Worm (Caenorhabditis elegans) whole organism, L3 larva: ENCODE results near the gene nhr-19.

Experiments used
- R02D3.7 ChIP-seq: fragments of 150-350 bp; optimal IDR thresholded peaks from 2 replicates; lab custom pipeline; 2014; ENCODE audit warnings: missing biosample characterization, missing genetic modification characterization
- ZK546.5 ChIP-seq: sonication (generic microtip); optimal IDR thresholded peaks from 2 replicates; lab custom pipeline; 2017; ENCODE audit warnings: missing biosample characterization, missing genetic modification characterization
- aly-2 ChIP-seq: fragments of 150-350 bp; optimal IDR thresholded peaks from 2 replicates; lab custom pipeline; 2014; ENCODE audit warnings: missing biosample characterization, missing genetic modification characterization
- ama-1 ChIP-seq: fragments of 150-350 bp; optimal IDR thresholded peaks from 2 replicates; lab custom pipeline; 2018
- ceh-82 ChIP-seq: fragments of 150-350 bp; optimal IDR thresholded peaks from 2 replicates; lab custom pipeline; 2014; ENCODE audit warnings: missing biosample characterization, missing genetic modification characterization
- ceh-9 ChIP-seq: sonication (generic microtip); optimal IDR thresholded peaks from 2 replicates; lab custom pipeline; 2018; ENCODE audit warnings: missing biosample characterization, missing genetic modification characterization
- egl-27 ChIP-seq: sonication (generic microtip); optimal IDR thresholded peaks from 4 replicates; lab custom pipeline; 2017; ENCODE audit warnings: missing biosample characterization, missing genetic modification reagents, missing genetic modification characterization
- egl-5 ChIP-seq: fragments of 150-350 bp; optimal IDR thresholded peaks from 2 replicates; lab custom pipeline; 2017; ENCODE audit warnings: missing biosample characterization, missing genetic modification reagents, missing genetic modification characterization, inconsistent platforms
- elt-1 ChIP-seq: fragments of 150-350 bp; optimal IDR thresholded peaks from 2 replicates; lab custom pipeline; 2014; ENCODE audit warnings: missing biosample characterization, missing genetic modification characterization
- elt-2 ChIP-seq: sonication (generic microtip); optimal IDR thresholded peaks from 2 replicates; lab custom pipeline; 2016; ENCODE audit warnings: missing genetic modification reagents, mild to moderate bottlenecking, missing genetic modification characterization, missing compliant biosample characterization
- eor-1 ChIP-seq, 2 experiments: fragments of 150-350 bp; optimal IDR thresholded peaks; 2 replicates each; lab custom pipeline; 2014 to 2018; ENCODE audit warnings: missing biosample characterization in 2 of 2, missing genetic modification characterization in 2 of 2
- fkh-10 ChIP-seq: sonication (generic microtip); optimal IDR thresholded peaks from 2 replicates; lab custom pipeline; 2017; ENCODE audit warnings: missing biosample characterization, missing genetic modification reagents, missing genetic modification characterization
- fos-1 ChIP-seq: fragments of 150-350 bp; optimal IDR thresholded peaks from 2 replicates; lab custom pipeline; 2014; ENCODE audit warnings: missing biosample characterization, missing genetic modification characterization
- hmg-11 ChIP-seq: sonication (generic microtip); optimal IDR thresholded peaks from 2 replicates; lab custom pipeline; 2016; ENCODE audit warnings: missing genetic modification characterization, missing compliant biosample characterization
- jun-1 ChIP-seq: fragments of 150-350 bp; optimal IDR thresholded peaks from 2 replicates; lab custom pipeline; 2014; ENCODE audit warnings: missing biosample characterization, missing genetic modification reagents, missing genetic modification characterization
- lin-15B ChIP-seq: fragments of 150-350 bp; optimal IDR thresholded peaks from 2 replicates; lab custom pipeline; 2014; ENCODE audit warnings: missing biosample characterization, missing genetic modification characterization
- lin-39 ChIP-seq: fragments of 150-350 bp; optimal IDR thresholded peaks from 2 replicates; lab custom pipeline; 2018; ENCODE audit warnings: missing biosample characterization, missing genetic modification reagents, missing genetic modification characterization
- lsy-12 ChIP-seq: sonication (generic microtip); optimal IDR thresholded peaks from 2 replicates; lab custom pipeline; 2016; ENCODE audit warnings: mild to moderate bottlenecking, missing genetic modification characterization, missing compliant biosample characterization
- mml-1 ChIP-seq: fragments of 150-350 bp; sonication (generic microtip); optimal IDR thresholded peaks from 3 replicates; lab custom pipeline; 2014; ENCODE audit warnings: missing biosample characterization, missing genetic modification characterization
- nhr-11 ChIP-seq: fragments of 150-350 bp; optimal IDR thresholded peaks from 2 replicates; lab custom pipeline; 2014; ENCODE audit warnings: missing biosample characterization, missing genetic modification characterization
- nhr-12 ChIP-seq: fragments of 150-350 bp; optimal IDR thresholded peaks from 2 replicates; lab custom pipeline; 2014; ENCODE audit warnings: missing biosample characterization, missing genetic modification characterization
- nhr-23 ChIP-seq: fragments of 150-350 bp; optimal IDR thresholded peaks from 2 replicates; lab custom pipeline; 2014; ENCODE audit warnings: missing biosample characterization, missing genetic modification reagents, missing genetic modification characterization
- nhr-237 ChIP-seq: fragments of 150-350 bp; optimal IDR thresholded peaks from 2 replicates; lab custom pipeline; 2014; ENCODE audit warnings: missing biosample characterization, missing genetic modification characterization
- nhr-28 ChIP-seq: fragments of 150-350 bp; optimal IDR thresholded peaks from 2 replicates; lab custom pipeline; 2014; ENCODE audit warnings: missing biosample characterization, missing genetic modification characterization
- nhr-43 ChIP-seq: sonication (generic microtip); optimal IDR thresholded peaks from 2 replicates; lab custom pipeline; 2016; ENCODE audit warnings: mild to moderate bottlenecking, missing genetic modification characterization, missing compliant biosample characterization; ENCODE audit not compliant: poor library complexity, severe bottlenecking
- nhr-67 ChIP-seq: fragments of 150-350 bp; optimal IDR thresholded peaks from 2 replicates; lab custom pipeline; 2014; ENCODE audit warnings: missing biosample characterization, missing genetic modification characterization
- nhr-77 ChIP-seq: fragments of 150-350 bp; optimal IDR thresholded peaks from 2 replicates; lab custom pipeline; 2014; ENCODE audit warnings: missing biosample characterization, missing genetic modification characterization
- pha-4 ChIP-seq: fragments of 150-350 bp; optimal IDR thresholded peaks from 2 replicates; lab custom pipeline; 2014; ENCODE audit warnings: missing biosample characterization, missing genetic modification reagents, missing genetic modification characterization
- pqm-1 ChIP-seq: fragments of 150-350 bp; optimal IDR thresholded peaks from 2 replicates; lab custom pipeline; 2017; ENCODE audit warnings: missing biosample characterization, missing genetic modification characterization, inconsistent platforms
- sea-2 ChIP-seq: fragments of 150-350 bp; sonication (generic microtip); optimal IDR thresholded peaks from 4 replicates; lab custom pipeline; 2014; ENCODE audit warnings: missing biosample characterization, missing genetic modification reagents, missing genetic modification characterization
- snpc-4 ChIP-seq: fragments of 150-350 bp; optimal IDR thresholded peaks from 2 replicates; lab custom pipeline; 2014; ENCODE audit warnings: missing biosample characterization, missing genetic modification characterization
- tbx-2 ChIP-seq: sonication (generic microtip); optimal IDR thresholded peaks from 2 replicates; lab custom pipeline; 2016; ENCODE audit warnings: mild to moderate bottlenecking, missing genetic modification characterization, missing compliant biosample characterization
- unc-39 ChIP-seq: sonication (generic microtip); optimal IDR thresholded peaks from 4 replicates; lab custom pipeline; 2017; ENCODE audit warnings: missing biosample characterization, missing genetic modification characterization
- zag-1 ChIP-seq: fragments of 150-350 bp; optimal IDR thresholded peaks from 2 replicates; lab custom pipeline; 2014; ENCODE audit warnings: missing biosample characterization, missing genetic modification characterization
- ztf-4 ChIP-seq: fragments of 150-350 bp; optimal IDR thresholded peaks from 2 replicates; lab custom pipeline; 2014; ENCODE audit warnings: missing biosample characterization, missing genetic modification characterization

Gene nhr-19

ce11 chrII:9600022-9600722 lies 5.2 kb downstream of the nhr-19 start:
- TF ChIP-seq nhr-43 (tag; lab: Kevin White, UChicago) (peak; percentile 0), pha-4 (tag; lab: Kevin White, UChicago) (peak; percentile 48), nhr-67 (tag; lab: Kevin White, UChicago) (no peak), ama-1 (lab: Kevin White, UChicago) (peak; percentile 66), egl-27 (tag; lab: Kevin White, UChicago) (no peak), elt-2 (tag; lab: Kevin White, UChicago) (peak; percentile 37), pqm-1 (peak; percentile 91)
- TF ChIP-seq, all 47 proteins: peak for 5

DNA sequence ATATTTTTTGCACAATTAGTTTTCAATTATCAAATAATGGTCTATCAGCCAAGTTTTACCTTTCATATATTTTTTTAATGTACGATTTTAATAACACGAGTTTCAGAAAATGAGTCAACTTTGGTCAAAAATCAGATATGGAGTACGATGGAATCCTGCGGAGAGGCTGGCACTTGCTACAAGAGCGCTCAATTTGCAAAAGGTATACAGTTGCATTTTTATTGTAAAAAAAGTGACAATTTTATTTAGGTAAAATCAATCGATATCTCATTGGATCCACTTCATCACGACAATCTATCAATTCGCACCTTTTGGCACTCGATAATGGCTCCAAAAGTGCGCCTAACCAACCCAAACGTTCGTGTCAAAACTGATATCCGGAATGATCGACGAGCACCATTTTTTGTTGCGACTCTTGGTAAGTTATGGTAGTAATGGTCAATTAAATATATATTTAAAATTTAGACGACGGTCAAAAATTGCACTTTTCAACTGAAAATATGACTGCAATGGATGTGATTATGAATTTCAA lies 7.7 kb downstream of the nhr-19 start, which contains the start of gene mrpl-53:
mrpl-53 (plus strand) TSS at position 107 of the 532 bp plus-strand sequence.
- no peak for TF ChIP-seq unc-39 (tag; lab: Kevin White, UChicago)
- TF ChIP-seq nhr-23 (tag; lab: Kevin White, UChicago) = peak; percentile 16
- TF ChIP-seq ztf-4 (tag; lab: Kevin White, UChicago) = no peak
- no peak for TF ChIP-seq ama-1 (lab: Kevin White, UChicago)
- TF ChIP-seq, all 47 proteins: peak for 1

- TF ChIP-seq nhr-28 (no peak), egl-5 (no peak), ZK546.5 (no peak), pqm-1 (no peak), nhr-12 (tag; lab: Kevin White, UChicago) (no peak), eor-1 (tag; optimal IDR thresholded peaks at IDR 0.05; lab: Kevin White, UChicago) (no peak), nhr-43 (tag; lab: Kevin White, UChicago) (no peak), jun-1 (tag; lab: Kevin White, UChicago) (no peak), snpc-4 (tag; lab: Kevin White, UChicago) (no peak), aly-2 (tag; lab: Kevin White, UChicago) (no peak), hmg-11 (tag; lab: Kevin White, UChicago) (no peak), sea-2 (GFP tag; lab: Kevin White, UChicago) (no peak), elt-2 (tag; lab: Kevin White, UChicago) (no peak), fkh-10 (GFP tag; lab: Kevin White, UChicago) (no peak), pha-4 (tag; lab: Kevin White, UChicago) (no peak), lsy-12 (tag; lab: Kevin White, UChicago) (no peak), nhr-67 (tag; lab: Kevin White, UChicago) (no peak), tbx-2 (tag; lab: Kevin White, UChicago) (no peak)
- TF ChIP-seq, all 47 proteins: peak for 0
Observed at ce11 chrII:9596401-9596800, 8.9 kb downstream of the nhr-19 start, which contains the start of gene E02H1.6. TSS of gene E02H1.6 (plus strand) at chrII:9596701.

DNA sequence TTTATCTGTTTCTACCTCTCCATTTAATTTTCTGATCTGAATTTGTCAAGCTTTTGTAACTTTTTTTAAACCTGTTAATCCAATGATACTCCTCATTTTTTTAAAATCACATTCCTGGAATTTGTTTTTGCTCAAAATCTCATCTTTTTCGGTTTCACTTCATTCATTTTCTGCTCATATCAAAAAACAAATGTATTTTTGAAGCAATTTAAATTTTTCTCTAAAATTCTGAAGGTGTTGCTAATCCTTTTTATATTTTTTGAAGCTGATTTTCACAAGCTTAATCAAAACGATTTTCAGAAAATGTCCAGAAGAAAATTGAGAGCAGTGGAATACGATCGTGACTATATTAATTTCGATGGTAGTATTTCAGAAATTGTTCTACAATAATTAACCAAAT lies 10.4 kb downstream of the nhr-19 start, which contains the start of gene E02H1.5:
E02H1.5 (plus strand) TSS at position 301 of the 400 bp plus-strand sequence.
- TF ChIP-seq pqm-1 (no peak), zag-1 (tag; lab: Kevin White, UChicago) (no peak), fos-1 (tag; lab: Kevin White, UChicago) (no peak), nhr-77 (tag; lab: Kevin White, UChicago) (no peak), R02D3.7 (no peak), ceh-9 (tag; lab: Kevin White, UChicago) (no peak), nhr-67 (tag; lab: Kevin White, UChicago) (no peak), jun-1 (tag; lab: Kevin White, UChicago) (no peak), elt-1 (no peak), mml-1 (no peak), nhr-11 (tag; lab: Kevin White, UChicago) (no peak), lin-39 (no peak), egl-5 (no peak), nhr-43 (tag; lab: Kevin White, UChicago) (no peak), eor-1 (tag; optimal IDR thresholded peaks at IDR 0.05; lab: Kevin White, UChicago) (no peak), ceh-82 (tag; lab: Kevin White, UChicago) (no peak), nhr-237 (tag; lab: Kevin White, UChicago) (no peak), snpc-4 (tag; lab: Kevin White, UChicago) (no peak), lin-15B (no peak)
